Worm (Caenorhabditis elegans): ENCODE measurements around the gene K05F6.12.

K05F6.12 gene

DNA sequence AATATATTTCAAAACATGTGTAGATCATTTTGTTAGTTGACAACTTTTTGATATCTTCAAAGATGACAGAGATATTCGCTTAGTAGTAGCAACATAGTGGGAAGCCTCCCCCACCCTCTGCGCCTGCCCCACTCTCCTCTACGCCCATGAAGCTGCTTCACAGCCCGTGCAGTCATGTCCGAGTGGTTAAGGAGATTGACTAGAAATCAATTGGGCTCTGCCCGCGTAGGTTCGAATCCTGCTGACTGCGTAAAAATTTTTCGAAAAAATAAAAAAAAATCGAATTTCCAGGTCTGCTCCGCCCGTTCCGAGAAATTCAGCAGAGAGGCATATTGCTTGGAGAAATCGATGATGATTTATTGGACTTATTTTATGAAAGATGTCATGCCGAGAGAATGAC lies 25.9 kb upstream of the K05F6.12 start:
- peak in 1 of 3 experiments; percentile 20 for TF ChIP-seq dpl-1 (GFP tag; optimal IDR thresholded peaks at IDR 0.05)
- no peak for TF ChIP-seq unc-30 (tag; optimal IDR thresholded peaks at IDR 0.05)
- no peak for TF ChIP-seq egl-27 (tag; optimal IDR thresholded peaks at IDR 0.05)
- peak; percentile 7 for TF ChIP-seq swsn-7 (tag; optimal IDR thresholded peaks at IDR 0.05)
- TF ChIP-seq mab-9 (GFP tag; IDR thresholded peaks at IDR 0.05), result peak; percentile 51; the same call in 1 of the 2 replicates
- peak; percentile 48 for TF ChIP-seq snu-23 (GFP tag; optimal IDR thresholded peaks at IDR 0.05)
- TF ChIP-seq snpc-4 (tag; optimal IDR thresholded peaks at IDR 0.05), result no peak
- TF ChIP-seq nhr-19 (GFP tag; conservative IDR thresholded peaks at IDR 0.05), result peak; percentile 29; the same call in 1 of the 2 replicates
- TF ChIP-seq lin-13 (GFP tag; optimal IDR thresholded peaks at IDR 0.05), result peak; percentile 33
- TF ChIP-seq lsy-2 (tag; optimal IDR thresholded peaks at IDR 0.05), result peak in 1 of 2 experiments; percentile 36
- TF ChIP-seq lin-35 (GFP tag; optimal IDR thresholded peaks at IDR 0.05), result peak in 1 of 2 experiments; percentile 33
- TF ChIP-seq fkh-8 (tag; optimal IDR thresholded peaks at IDR 0.05), result peak; percentile 52
- TF ChIP-seq dsc-1 (tag; optimal IDR thresholded peaks at IDR 0.05), result peak; percentile 74
- no peak for TF ChIP-seq ceh-8 (GFP tag; optimal IDR thresholded peaks at IDR 0.05)
- peak; percentile 37 for TF ChIP-seq nhr-47 (tag; optimal IDR thresholded peaks at IDR 0.05)
- TF ChIP-seq fkh-10 (GFP tag; optimal IDR thresholded peaks at IDR 0.05), result peak; percentile 15
- no peak for TF ChIP-seq zag-1 (tag; optimal IDR thresholded peaks at IDR 0.05)
- TF ChIP-seq egl-13 (tag; optimal IDR thresholded peaks at IDR 0.05), result peak; percentile 15
- peak; percentile 35 for TF ChIP-seq nhr-71 (tag; optimal IDR thresholded peaks at IDR 0.05)
- peak; percentile 12 to 20 for TF ChIP-seq efl-1 (optimal IDR thresholded peaks at IDR 0.05)
- peak in 1 of 2 experiments; percentile 89 for TF ChIP-seq efl-1 (GFP tag; optimal IDR thresholded peaks at IDR 0.05 in 1 of 2)
- peak in 1 of 3 experiments; percentile 13 for TF ChIP-seq ceh-82 (tag; optimal IDR thresholded peaks at IDR 0.05)

DNA sequence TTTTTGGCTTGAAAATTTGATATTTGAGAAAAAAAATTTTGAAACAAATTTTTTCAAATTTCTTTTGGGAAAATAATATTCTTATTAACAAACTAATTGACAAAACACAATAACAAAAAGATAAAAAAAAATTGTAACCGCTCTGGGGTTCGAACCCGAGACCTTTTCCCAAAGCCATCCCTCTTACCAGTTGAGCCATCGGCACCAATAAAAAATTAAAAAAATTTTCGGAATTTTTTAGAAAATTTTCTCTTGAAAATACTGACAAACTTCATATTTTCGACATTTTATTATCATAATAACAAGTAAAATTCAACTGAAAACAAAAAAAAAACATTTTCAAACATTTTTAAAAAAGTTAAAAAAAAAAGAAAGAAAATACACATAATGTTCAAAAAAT lies 23.8 kb upstream of the K05F6.12 start:
- TF ChIP-seq swsn-7 (tag; optimal IDR thresholded peaks at IDR 0.05), result no peak
- TF ChIP-seq lin-15B (tag; optimal IDR thresholded peaks at IDR 0.05), result no peak
- no peak for TF ChIP-seq nhr-71 (tag; optimal IDR thresholded peaks at IDR 0.05)
- TF ChIP-seq mep-1 (tag; optimal IDR thresholded peaks at IDR 0.05), result no peak
- no peak for TF ChIP-seq lin-35 (GFP tag; optimal IDR thresholded peaks at IDR 0.05)
- no peak for TF ChIP-seq unc-98 (GFP tag; IDR thresholded peaks at IDR 0.05)
- no peak for TF ChIP-seq elt-2 (tag; optimal IDR thresholded peaks at IDR 0.05)
- TF ChIP-seq xbp-1 (tag; optimal IDR thresholded peaks at IDR 0.05), result no peak
- no peak for TF ChIP-seq lin-13 (GFP tag; optimal IDR thresholded peaks at IDR 0.05)
- no peak for TF ChIP-seq grh-1 (GFP tag; IDR thresholded peaks at IDR 0.05)

DNA sequence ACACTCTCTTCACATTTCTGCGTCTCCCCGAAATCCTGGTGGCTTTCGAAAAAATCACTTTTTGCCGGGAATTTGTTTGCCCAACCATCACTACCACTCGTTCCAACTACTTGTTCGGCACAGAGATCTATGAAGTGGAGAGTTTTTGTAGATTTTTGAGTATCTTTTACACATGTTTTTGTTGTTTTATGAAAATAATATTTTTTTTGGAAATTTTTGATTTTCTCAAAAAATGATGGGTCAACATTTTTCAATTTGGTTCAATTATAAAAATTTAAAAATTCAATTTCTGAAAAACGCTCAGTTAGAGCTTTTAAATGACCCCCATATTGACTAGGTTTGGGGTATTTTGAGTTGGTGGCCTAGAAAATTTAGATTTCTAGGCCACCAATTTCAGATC lies 20.2 kb upstream of the K05F6.12 start, which contains the start of gene Y51H7BR.7:
Gene Y51H7BR.7, minus strand, starts transcription at position 101 of the 400 bp plus-strand sequence.
- TF ChIP-seq nhr-28 (tag; optimal IDR thresholded peaks at IDR 0.05) (no peak), hlh-4 (tag; optimal IDR thresholded peaks at IDR 0.05) (no peak), efl-1 (optimal IDR thresholded peaks at IDR 0.05) (no peak), efl-1 (GFP tag; optimal IDR thresholded peaks at IDR 0.05 in 1 of 2) (peak in 1 of 2 experiments; percentile 66), sptf-1 (tag; optimal IDR thresholded peaks at IDR 0.05) (no peak)

DNA sequence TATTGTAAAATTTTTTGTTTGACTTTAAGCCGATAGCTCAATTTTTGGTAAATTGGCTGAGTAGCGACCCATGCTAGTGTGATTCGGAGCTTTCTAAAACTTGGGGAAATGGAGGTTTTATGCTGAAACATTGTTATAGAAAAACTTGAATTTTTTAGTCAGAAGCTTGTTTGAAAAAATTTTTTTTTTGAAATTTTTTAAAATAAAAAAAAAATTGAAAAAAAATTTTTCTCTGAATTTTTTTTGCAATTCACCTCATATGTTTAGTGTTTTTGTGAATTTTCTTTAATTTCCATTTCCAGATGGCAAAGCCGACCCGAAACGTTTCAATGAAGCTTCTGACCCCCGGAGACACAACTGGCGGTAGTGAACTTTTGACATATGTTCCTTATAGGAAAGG lies 16.7 kb upstream of the K05F6.12 start, which contains the start of gene Y51H7BR.4:
Gene Y51H7BR.4, plus strand, starts transcription at position 301 of the 400 bp plus-strand sequence.
- TF ChIP-seq nhr-19 (GFP tag; conservative IDR thresholded peaks at IDR 0.05), result no peak
- no peak for TF ChIP-seq xbp-1 (tag; optimal IDR thresholded peaks at IDR 0.05)
- no peak for TF ChIP-seq lin-14 (GFP tag; optimal IDR thresholded peaks at IDR 0.05)
- TF ChIP-seq nhr-28 (tag; optimal IDR thresholded peaks at IDR 0.05), result no peak
- TF ChIP-seq lin-35 (GFP tag; optimal IDR thresholded peaks at IDR 0.05), result no peak
- TF ChIP-seq nhr-11 (tag; optimal IDR thresholded peaks at IDR 0.05), result no peak
- no peak for TF ChIP-seq tbx-2 (tag; optimal IDR thresholded peaks at IDR 0.05)
- TF ChIP-seq nhr-20 (tag; optimal IDR thresholded peaks at IDR 0.05), result no peak
- TF ChIP-seq nhr-47 (tag; optimal IDR thresholded peaks at IDR 0.05), result no peak
- no peak for TF ChIP-seq grh-1 (GFP tag; IDR thresholded peaks at IDR 0.05)
- TF ChIP-seq nhr-84 (tag; optimal IDR thresholded peaks at IDR 0.05), result no peak
- no peak for TF ChIP-seq efl-3 (GFP tag; optimal IDR thresholded peaks at IDR 0.05)
- no peak for TF ChIP-seq ztf-4 (tag; optimal IDR thresholded peaks at IDR 0.05)
- no peak for TF ChIP-seq tlp-1 (tag; optimal IDR thresholded peaks at IDR 0.05)
- no peak for TF ChIP-seq ztf-11 (tag; optimal IDR thresholded peaks at IDR 0.05)
- TF ChIP-seq nhr-77 (tag; optimal IDR thresholded peaks at IDR 0.05), result no peak
- no peak for TF ChIP-seq mab-9 (GFP tag; IDR thresholded peaks at IDR 0.05)
- no peak for TF ChIP-seq C34B4.2 (tag; optimal IDR thresholded peaks at IDR 0.05)
